Fruit fly (Drosophila melanogaster) whole organism, embryonic: ENCODE measurements around the gene nudC.

Experiments
- Asciz ChIP-seq: fragments of 200-800 bp; sonication (Bioruptor generic); optimal IDR thresholded peaks from 2 replicates; lab custom pipeline; 2017; ENCODE audit warnings: missing biosample characterization, mild to moderate bottlenecking, missing genetic modification characterization, missing genetic modification reagents
- Atf6 ChIP-seq: fragments of 200-800 bp; sonication (Bioruptor generic); IDR thresholded peaks from 2 replicates; pipeline ENCODE4 v1.3.6; 2022; ENCODE audit warnings: missing biosample characterization, missing genetic modification characterization
- B-H2 ChIP-seq: fragments of 200-800 bp; sonication (Bioruptor generic); optimal IDR thresholded peaks from 2 replicates; lab custom pipeline; 2018; ENCODE audit warnings: missing biosample characterization, mild to moderate bottlenecking, missing genetic modification characterization
- BEAF-32 ChIP-seq: fragments of 200-800 bp; sonication (Bioruptor generic); optimal IDR thresholded peaks from 3 replicates; lab custom pipeline; 2017; ENCODE audit warnings: missing biosample characterization, missing genetic modification characterization, mild to moderate bottlenecking, moderate library complexity, missing genetic modification reagents
- Blimp-1 ChIP-seq: fragments of 200-800 bp; sonication (Bioruptor generic); optimal IDR thresholded peaks from 3 replicates; lab custom pipeline; 2018; ENCODE audit warnings: missing biosample characterization, missing genetic modification characterization, mild to moderate bottlenecking, moderate library complexity, missing genetic modification reagents
- CG10267 ChIP-seq: fragments of 200-800 bp; sonication (Bioruptor generic); optimal IDR thresholded peaks from 2 replicates; lab custom pipeline; 2018; ENCODE audit warnings: missing biosample characterization, mild to moderate bottlenecking, missing genetic modification characterization, moderate library complexity
- CG14710 ChIP-seq: fragments of 200-800 bp; sonication (Bioruptor generic); optimal IDR thresholded peaks from 3 replicates; lab custom pipeline; 2019; ENCODE audit warnings: missing biosample characterization, mild to moderate bottlenecking, missing genetic modification characterization, moderate library complexity
- CG15514 ChIP-seq: fragments of 200-800 bp; sonication (Bioruptor generic); optimal IDR thresholded peaks from 3 replicates; lab custom pipeline; 2017; ENCODE audit warnings: missing biosample characterization, missing genetic modification characterization, mild to moderate bottlenecking, moderate library complexity, missing genetic modification reagents
- CG17829 ChIP-seq: fragments of 200-800 bp; optimal IDR thresholded peaks from 2 replicates; lab custom pipeline; 2019; ENCODE audit warnings: missing biosample characterization, mild to moderate bottlenecking, missing genetic modification characterization, moderate library complexity
- CG18011 ChIP-seq: fragments of 200-800 bp; sonication (Bioruptor generic); optimal IDR thresholded peaks from 2 replicates; lab custom pipeline; 2017; ENCODE audit warnings: missing biosample characterization, missing genetic modification characterization, mild to moderate bottlenecking, moderate library complexity, missing genotype
- CG18599 ChIP-seq: fragments of 200-800 bp; sonication (Bioruptor generic); optimal IDR thresholded peaks from 3 replicates; lab custom pipeline; 2017; ENCODE audit warnings: missing biosample characterization, missing genetic modification characterization, mild to moderate bottlenecking, moderate library complexity, missing genetic modification reagents
- CG2199 ChIP-seq: fragments of 200-800 bp; sonication (Bioruptor generic); IDR thresholded peaks from 3 replicates; pipeline ENCODE4 v1.3.6; 2022; ENCODE audit warnings: missing biosample characterization, missing genetic modification characterization
- CG30403 ChIP-seq: fragments of 200-800 bp; sonication (Bioruptor generic); optimal IDR thresholded peaks from 3 replicates; lab custom pipeline; 2016; ENCODE audit warnings: missing biosample characterization, missing genetic modification characterization
- CG30431 ChIP-seq: fragments of 200-800 bp; sonication (Bioruptor generic); optimal IDR thresholded peaks from 2 replicates; lab custom pipeline; 2017; ENCODE audit warnings: missing biosample characterization, missing genetic modification characterization
- CG32767 ChIP-seq: fragments of 200-800 bp; sonication (Bioruptor generic); IDR thresholded peaks from 2 replicates; pipeline ENCODE4 v1.3.6; 2022; ENCODE audit warnings: missing biosample characterization, missing genetic modification characterization
- CG34422 ChIP-seq: fragments of 200-800 bp; sonication (Bioruptor generic); IDR thresholded peaks from 3 replicates; pipeline ENCODE4 v1.3.6; 2022; ENCODE audit warnings: missing biosample characterization, missing genetic modification characterization
- CG6689 ChIP-seq: fragments of 200-800 bp; sonication (Bioruptor generic); IDR thresholded peaks from 2 replicates; pipeline ENCODE4 v1.3.6; 2022; ENCODE audit warnings: missing biosample characterization, missing genetic modification characterization
- CG7556 ChIP-seq: fragments of 200-800 bp; sonication (Bioruptor generic); optimal IDR thresholded peaks from 2 replicates; lab custom pipeline; 2017; ENCODE audit warnings: missing biosample characterization, mild to moderate bottlenecking, missing genetic modification characterization
- CG7839 ChIP-seq: fragments of 200-800 bp; sonication (Bioruptor generic); optimal IDR thresholded peaks from 3 replicates; lab custom pipeline; 2018; ENCODE audit warnings: missing biosample characterization, mild to moderate bottlenecking, missing genetic modification characterization, moderate library complexity
- CG8388 ChIP-seq: fragments of 200-800 bp; sonication (Bioruptor generic); optimal IDR thresholded peaks from 2 replicates; lab custom pipeline; 2019; ENCODE audit warnings: missing biosample characterization, mild to moderate bottlenecking, missing genetic modification characterization, moderate library complexity
- CG8924 ChIP-seq: fragments of 200-800 bp; optimal IDR thresholded peaks from 3 replicates; lab custom pipeline; 2019; ENCODE audit warnings: missing biosample characterization, mild to moderate bottlenecking, missing genetic modification characterization, moderate library complexity
- CoRest ChIP-seq: fragments of 200-800 bp; sonication (Bioruptor generic); optimal IDR thresholded peaks from 3 replicates; lab custom pipeline; 2018; ENCODE audit warnings: missing biosample characterization, mild to moderate bottlenecking, missing genetic modification characterization, moderate library complexity
- E2f2 ChIP-seq: fragments of 200-800 bp; sonication (Bioruptor generic); IDR thresholded peaks from 2 replicates; pipeline ENCODE4 v1.3.6; 2022; ENCODE audit warnings: missing biosample characterization, missing genetic modification characterization
- HmgD ChIP-seq: fragments of 200-800 bp; sonication (Bioruptor generic); optimal IDR thresholded peaks from 3 replicates; lab custom pipeline; 2016; ENCODE audit warnings: missing biosample characterization, missing genetic modification characterization
- HmgZ ChIP-seq: fragments of 200-800 bp; sonication (Bioruptor generic); optimal IDR thresholded peaks from 2 replicates; lab custom pipeline; 2018; ENCODE audit warnings: missing biosample characterization, mild to moderate bottlenecking, missing genetic modification characterization
- Hmr ChIP-seq: fragments of 200-800 bp; sonication (Bioruptor generic); optimal IDR thresholded peaks from 3 replicates; lab custom pipeline; 2017; ENCODE audit warnings: mild to moderate bottlenecking, missing biosample characterization, missing genetic modification reagents, missing genetic modification characterization
- Hr3 ChIP-seq: fragments of 200-800 bp; sonication (Bioruptor generic); optimal IDR thresholded peaks from 3 replicates; lab custom pipeline; 2016; ENCODE audit warnings: missing biosample characterization, missing genetic modification characterization
- Hr78 ChIP-seq, 2 experiments: fragments of 200-800 bp in 1 of 2; fragments of >200 bp in 1 of 2; sonication (Bioruptor generic) in 1 of 2; optimal IDR thresholded peaks; 2 replicates each; lab custom pipeline; 2017 to 2019; ENCODE audit warnings: missing biosample characterization in 2 of 2, missing genetic modification characterization in 2 of 2, mild to moderate bottlenecking in 1 of 2, moderate library complexity in 1 of 2
- MBD-R2 ChIP-seq: fragments of 200-800 bp; sonication (Bioruptor generic); IDR thresholded peaks from 2 replicates; pipeline ENCODE4 v1.3.6; 2022; ENCODE audit warnings: missing biosample characterization, missing genetic modification characterization
- Med ChIP-seq: fragments of 200-800 bp; sonication (Bioruptor generic); peaks from one replicate; lab custom pipeline; 2016; ENCODE audit warnings: missing biosample characterization, missing genetic modification characterization, mild to moderate bottlenecking, inconsistent platforms, moderate library complexity
- NK7.1 ChIP-seq: fragments of 200-800 bp; sonication (Bioruptor generic); optimal IDR thresholded peaks from 3 replicates; lab custom pipeline; 2016; ENCODE audit warnings: missing biosample characterization, missing genetic modification characterization
- Sin3A ChIP-seq: fragments of >200 bp; optimal IDR thresholded peaks from 2 replicates; lab custom pipeline; 2018
- Six4 ChIP-seq: fragments of 200-800 bp; sonication (Bioruptor generic); optimal IDR thresholded peaks from 2 replicates; lab custom pipeline; 2016; ENCODE audit warnings: missing biosample characterization, missing genetic modification characterization
- ac ChIP-seq: fragments of 200-800 bp; sonication (Bioruptor generic); optimal IDR thresholded peaks from 3 replicates; lab custom pipeline; 2017; ENCODE audit warnings: missing biosample characterization, mild to moderate bottlenecking, missing genetic modification characterization
- btn ChIP-seq: fragments of 200-800 bp; sonication (Bioruptor generic); optimal IDR thresholded peaks from 2 replicates; lab custom pipeline; 2016; ENCODE audit warnings: missing biosample characterization, missing genetic modification characterization
- ewg ChIP-seq: fragments of 200-800 bp; sonication (Bioruptor generic); optimal IDR thresholded peaks from 3 replicates; lab custom pipeline; 2017; ENCODE audit warnings: mild to moderate bottlenecking, missing biosample characterization, missing genetic modification reagents, missing genetic modification characterization
- ftz-f1 ChIP-seq: fragments of 200-800 bp; sonication (Bioruptor generic); optimal IDR thresholded peaks from 2 replicates; lab custom pipeline; 2016; ENCODE audit warnings: missing biosample characterization, missing genetic modification characterization
- gfzf ChIP-seq: fragments of 200-800 bp; sonication (Bioruptor generic); optimal IDR thresholded peaks from 2 replicates; lab custom pipeline; 2016; ENCODE audit warnings: missing biosample characterization, mild to moderate bottlenecking, missing genetic modification characterization, moderate library complexity
- grau ChIP-seq: fragments of 200-800 bp; optimal IDR thresholded peaks from 3 replicates; lab custom pipeline; 2019; ENCODE audit warnings: missing biosample characterization, mild to moderate bottlenecking, missing genetic modification characterization, moderate library complexity
- hbn ChIP-seq: fragments of 200-800 bp; sonication (Bioruptor generic); IDR thresholded peaks from 2 replicates; pipeline ENCODE4 v1.3.6; 2022; ENCODE audit warnings: missing biosample characterization, missing genetic modification characterization; ENCODE audit not compliant: partially characterized antibody
- insv ChIP-seq, 2 experiments: fragments of 200-800 bp; sonication (Bioruptor generic); optimal IDR thresholded peaks; 3 replicates each; lab custom pipeline; 2016 to 2018; ENCODE audit warnings: missing biosample characterization in 2 of 2, missing genetic modification characterization in 2 of 2
- inv ChIP-seq: fragments of 200-800 bp; sonication (Bioruptor generic); IDR thresholded peaks from 2 replicates; pipeline ENCODE4 v1.3.6; 2022; ENCODE audit warnings: missing biosample characterization, missing genetic modification characterization; ENCODE audit not compliant: partially characterized antibody
- luna ChIP-seq: fragments of 200-800 bp; sonication (Bioruptor generic); optimal IDR thresholded peaks from 2 replicates; lab custom pipeline; 2016; ENCODE audit warnings: missing biosample characterization, missing genetic modification characterization
- phol ChIP-seq: fragments of 200-800 bp; sonication (Bioruptor generic); optimal IDR thresholded peaks from 3 replicates; lab custom pipeline; 2018; ENCODE audit warnings: missing biosample characterization, mild to moderate bottlenecking, missing genetic modification characterization, moderate library complexity
- pros ChIP-seq: fragments of 200-800 bp; sonication (Bioruptor generic); optimal IDR thresholded peaks from 3 replicates; lab custom pipeline; 2019; ENCODE audit warnings: missing biosample characterization, mild to moderate bottlenecking, missing genetic modification characterization, moderate library complexity
- stwl ChIP-seq: fragments of 200-800 bp; sonication (Bioruptor generic); optimal IDR thresholded peaks from 3 replicates; lab custom pipeline; 2018; ENCODE audit warnings: missing biosample characterization, mild to moderate bottlenecking, missing genetic modification characterization, moderate library complexity
- trem ChIP-seq: fragments of 200-800 bp; optimal IDR thresholded peaks from 3 replicates; lab custom pipeline; 2019; ENCODE audit warnings: missing biosample characterization, mild to moderate bottlenecking, missing genetic modification characterization, moderate library complexity

nudC gene

DNA sequence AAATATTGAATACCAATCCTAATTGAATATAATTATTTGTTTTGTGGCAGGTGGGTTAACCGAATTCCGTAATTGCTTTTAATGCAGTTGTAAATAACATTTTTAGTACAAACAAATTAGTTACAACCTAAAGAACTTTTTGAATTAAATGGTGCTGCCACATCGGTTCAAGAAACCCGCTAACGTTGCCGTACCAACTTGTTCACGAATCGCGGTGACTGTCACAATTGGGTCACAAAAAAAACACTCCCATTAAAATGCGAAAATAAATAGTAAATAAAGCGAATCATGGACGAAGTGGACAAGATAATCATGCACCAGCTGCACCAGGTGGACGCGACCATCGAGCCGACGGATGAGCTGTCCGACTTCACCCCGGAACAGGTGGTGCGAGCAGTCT, 58.2 kb downstream of the nudC start, which contains the start of gene CG9951 (continued):
- TF ChIP-seq CG18599 (GFP tag; lab: Kevin White, UChicago) (no peak), CG30431 (GFP tag; lab: Kevin White, UChicago) (no peak), Hr3 (GFP tag; lab: Kevin White, UChicago) (no peak), ewg (GFP tag; lab: Kevin White, UChicago) (no peak), CG30403 (GFP tag; lab: Kevin White, UChicago) (no peak), CG32767 (GFP tag; lab: Robert Waterston, UW) (no peak), hbn (GFP tag; lab: Robert Waterston, UW) (peak; percentile 41; the same call in 1 of the 2 replicates), luna (GFP tag; lab: Kevin White, UChicago) (no peak), HmgD (GFP tag; lab: Kevin White, UChicago) (no peak), Hmr (GFP tag; lab: Kevin White, UChicago) (no peak), Asciz (GFP tag; lab: Kevin White, UChicago) (no peak), gfzf (GFP tag; lab: Kevin White, UChicago) (peak; percentile 26), CG34422 (peak; percentile 20; the same call in 1 of the 3 replicates), CG18011 (no peak), HmgZ (tag; lab: Kevin White, UChicago) (peak; percentile 5), btn (no peak)

DNA sequence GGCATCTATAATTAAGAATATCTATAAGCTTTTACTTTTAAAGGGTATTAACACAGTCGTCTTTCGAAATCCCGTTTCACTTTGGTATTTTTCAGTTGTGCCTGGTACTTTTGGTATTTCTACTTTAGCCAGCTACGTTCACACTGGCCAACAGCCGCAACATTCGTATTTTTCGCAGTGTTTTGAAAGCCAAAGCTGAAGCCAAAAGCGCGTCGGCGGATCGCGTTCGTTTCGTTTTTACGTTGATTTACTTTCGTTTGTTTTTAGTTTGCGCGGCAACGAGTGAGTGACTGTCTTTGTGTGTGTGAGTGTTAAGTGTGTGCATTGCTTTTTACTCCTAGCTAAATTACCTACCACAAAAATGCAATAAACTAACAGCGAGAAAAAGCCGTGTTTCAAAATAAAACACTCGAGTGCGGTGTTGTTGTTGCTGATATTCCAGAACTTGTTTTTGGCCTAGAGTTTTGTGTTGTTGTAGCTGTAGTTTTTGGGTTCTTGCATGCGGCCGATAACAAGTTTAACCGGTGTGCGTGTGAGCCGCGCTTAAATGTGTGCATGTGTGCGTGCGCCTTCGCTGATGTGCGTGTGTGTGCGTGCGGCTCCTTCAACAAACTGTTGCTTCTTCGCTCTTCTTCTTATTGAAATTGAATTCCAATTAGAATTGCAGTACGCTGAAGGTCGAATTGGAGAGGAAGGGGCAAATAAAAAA, 60.5 kb downstream of the nudC start, which contains the start of gene Lmpt:
TSS of gene Lmpt (plus strand) at position 173 of the 709 bp plus-strand sequence.
- peak; percentile 50 for TF ChIP-seq MBD-R2 (GFP tag; lab: Robert Waterston, UW)
- TF ChIP-seq CG2199: 0 out of 3 replicates have a peak, but pooled peaks have one; percentile 58
- TF ChIP-seq B-H2 (GFP tag; lab: Kevin White, UChicago): no peak
- TF ChIP-seq NK7.1: no peak
- peak; percentile 17 for TF ChIP-seq ftz-f1 (GFP tag; lab: Kevin White, UChicago)
- TF ChIP-seq BEAF-32: peak; percentile 7
- peak; percentile 77 for TF ChIP-seq Med (GFP tag; lab: Kevin White, UChicago)
- peak; percentile 57 for TF ChIP-seq stwl
- TF ChIP-seq Atf6 (GFP tag; lab: Robert Waterston, UW): no peak
- peak; percentile 1 for TF ChIP-seq phol (tag; lab: Kevin White, UChicago)
- TF ChIP-seq Hr78 (GFP tag; optimal IDR thresholded peaks at IDR 0.05; lab: Kevin White, UChicago): peak in 1 of 2 experiments; percentile 38
- TF ChIP-seq gfzf (GFP tag; lab: Kevin White, UChicago): peak; percentile 89
- no peak for TF ChIP-seq CG7556 (GFP tag; lab: Kevin White, UChicago)
- TF ChIP-seq CG6689: 0 out of 2 replicates have a peak, but pooled peaks have one; percentile 9
- TF ChIP-seq CG14710 (tag; lab: Kevin White, UChicago): peak; percentile 39
- TF ChIP-seq CG8388: peak; percentile 11
- TF ChIP-seq inv: 0 out of 2 replicates have a peak, but pooled peaks have one; percentile 14
- TF ChIP-seq CG8924 (tag; lab: Kevin White, UChicago): peak; percentile 0
- TF ChIP-seq E2f2: peak; percentile 84
- peak; percentile 7 for TF ChIP-seq Hmr (GFP tag; lab: Kevin White, UChicago)
- peak; percentile 34 for TF ChIP-seq CG17829
- TF ChIP-seq Sin3A (lab: Kevin White, UChicago): peak; percentile 38
- TF ChIP-seq grau (tag; lab: Kevin White, UChicago): peak; percentile 14
- peak; percentile 5 for TF ChIP-seq CoRest (tag; lab: Kevin White, UChicago)
- peak; percentile 48 for TF ChIP-seq CG15514
- peak; percentile 13 for TF ChIP-seq CG10267
- peak; percentile 21 for TF ChIP-seq CG7839
- TF ChIP-seq ac: no peak
- no peak for TF ChIP-seq Six4 (GFP tag; lab: Kevin White, UChicago)
- TF ChIP-seq Blimp-1: peak; percentile 77
- TF ChIP-seq insv (GFP tag; optimal IDR thresholded peaks at IDR 0.05; lab: Kevin White, UChicago): peak; percentile 81 to 96
- peak; percentile 26 for TF ChIP-seq pros (GFP tag; lab: Kevin White, UChicago)
- TF ChIP-seq trem (tag; lab: Kevin White, UChicago): peak; percentile 48
